Fruit fly (Drosophila melanogaster) whole organism, embryonic: ENCODE data around the gene Obp93a.

ENCODE experiments used
- Atf6 ChIP-seq: fragments of 200-800 bp; sonication (Bioruptor generic); IDR thresholded peaks from 2 replicates; pipeline ENCODE4 v1.3.6; 2022; ENCODE audit warnings: missing biosample characterization, missing genetic modification characterization
- Bdp1 ChIP-seq: fragments of 200-800 bp; sonication (Bioruptor generic); optimal IDR thresholded peaks from 3 replicates; lab custom pipeline; 2016; ENCODE audit warnings: missing biosample characterization, missing genetic modification characterization
- CG10654 ChIP-seq: fragments of 200-800 bp; sonication (Bioruptor generic); optimal IDR thresholded peaks from 2 replicates; lab custom pipeline; 2016; ENCODE audit warnings: missing biosample characterization, missing genetic modification characterization
- CG11560 ChIP-seq: fragments of 200-800 bp; sonication (Bioruptor generic); IDR thresholded peaks from 3 replicates; pipeline ENCODE4 v1.3.6; 2022; ENCODE audit warnings: missing biosample characterization, missing genetic modification characterization
- CG12071 ChIP-seq: fragments of 200-800 bp; sonication (Bioruptor generic); optimal IDR thresholded peaks from 3 replicates; lab custom pipeline; 2018; ENCODE audit warnings: missing biosample characterization, mild to moderate bottlenecking, missing genetic modification characterization
- CG1233 ChIP-seq: fragments of 200-800 bp; sonication (Bioruptor generic); optimal IDR thresholded peaks from 4 replicates; lab custom pipeline; 2018; ENCODE audit warnings: missing biosample characterization, mild to moderate bottlenecking, missing genetic modification characterization
- CG13123 ChIP-seq: fragments of 200-800 bp; sonication (Bioruptor generic); optimal IDR thresholded peaks from 2 replicates; lab custom pipeline; 2016; ENCODE audit warnings: missing biosample characterization, missing genetic modification characterization
- CG13775 ChIP-seq: fragments of 200-800 bp; sonication (Bioruptor generic); optimal IDR thresholded peaks from 3 replicates; lab custom pipeline; 2017; ENCODE audit warnings: missing biosample characterization, mild to moderate bottlenecking, missing genetic modification characterization
- CG15011 ChIP-seq: fragments of 200-800 bp; sonication (Bioruptor generic); optimal IDR thresholded peaks from 3 replicates; lab custom pipeline; 2018; ENCODE audit warnings: missing biosample characterization, mild to moderate bottlenecking, missing genetic modification characterization
- CG15514 ChIP-seq: fragments of 200-800 bp; sonication (Bioruptor generic); optimal IDR thresholded peaks from 3 replicates; lab custom pipeline; 2017; ENCODE audit warnings: missing biosample characterization, missing genetic modification characterization, mild to moderate bottlenecking, moderate library complexity, missing genetic modification reagents
- CG16779 ChIP-seq: fragments of 200-800 bp; sonication (Bioruptor generic); IDR thresholded peaks from 2 replicates; pipeline ENCODE4 v1.3.6; 2022; ENCODE audit warnings: missing biosample characterization, missing genetic modification characterization
- CG18262 ChIP-seq: fragments of 200-800 bp; optimal IDR thresholded peaks from 3 replicates; lab custom pipeline; 2019; ENCODE audit warnings: missing biosample characterization, mild to moderate bottlenecking, missing genetic modification characterization, moderate library complexity
- CG31388 ChIP-seq: fragments of 200-800 bp; sonication (Bioruptor generic); optimal IDR thresholded peaks from 2 replicates; lab custom pipeline; 2016; ENCODE audit warnings: missing biosample characterization, missing genetic modification characterization
- CG32532 ChIP-seq: fragments of 200-800 bp; sonication (Bioruptor generic); IDR thresholded peaks from 2 replicates; pipeline ENCODE4 v1.3.6; 2022; ENCODE audit warnings: missing biosample characterization, missing genetic modification characterization
- CG3726 ChIP-seq: fragments of 200-800 bp; sonication (Bioruptor generic); IDR thresholded peaks from 3 replicates; pipeline ENCODE4, ENCODE4 v1.3.6; 2022; ENCODE audit warnings: missing biosample characterization, missing genetic modification characterization
- CG4730 ChIP-seq: fragments of 200-800 bp; sonication (Bioruptor generic); IDR thresholded peaks from 2 replicates; pipeline ENCODE4 v1.3.6; 2022; ENCODE audit warnings: missing biosample characterization, missing genetic modification characterization
- CG6683 ChIP-seq: fragments of 200-800 bp; sonication (Bioruptor generic); optimal IDR thresholded peaks from 2 replicates; lab custom pipeline; 2017; ENCODE audit warnings: missing biosample characterization, mild to moderate bottlenecking, missing genetic modification characterization, missing genetic modification reagents
- CG8281 ChIP-seq: fragments of 200-800 bp; sonication (Bioruptor generic); optimal IDR thresholded peaks from 2 replicates; lab custom pipeline; 2018; ENCODE audit warnings: missing biosample characterization, mild to moderate bottlenecking, missing genetic modification characterization, moderate library complexity
- D ChIP-seq, 2 experiments: fragments of 200-800 bp in 1 of 2; fragments of >200 bp in 1 of 2; sonication (Bioruptor generic) in 1 of 2; optimal IDR thresholded peaks; 2 replicates in 1 of 2; 3 replicates in 1 of 2; lab custom pipeline; 2017; ENCODE audit warnings: mild to moderate bottlenecking in 1 of 2, missing biosample characterization in 1 of 2, missing genetic modification characterization in 1 of 2, missing genetic modification reagents in 1 of 2
- D19A ChIP-seq: fragments of 200-800 bp; optimal IDR thresholded peaks from 3 replicates; lab custom pipeline; 2019; ENCODE audit warnings: missing biosample characterization, mild to moderate bottlenecking, missing genetic modification characterization, moderate library complexity
- Dip2 ChIP-seq: fragments of 200-800 bp; sonication (Bioruptor generic); IDR thresholded peaks from 2 replicates; pipeline ENCODE4 v1.3.6; 2022; ENCODE audit warnings: missing biosample characterization, missing genetic modification characterization
- Fer1 ChIP-seq: fragments of 200-800 bp; sonication (Bioruptor generic); optimal IDR thresholded peaks from 2 replicates; lab custom pipeline; 2017; ENCODE audit warnings: missing biosample characterization, mild to moderate bottlenecking, missing genetic modification characterization
- H15 ChIP-seq: fragments of 200-800 bp; sonication (Bioruptor generic); IDR thresholded peaks from 3 replicates; pipeline ENCODE4 v1.3.6; 2022; ENCODE audit warnings: missing biosample characterization, missing genetic modification characterization
- Hand ChIP-seq: fragments of 200-800 bp; sonication (Bioruptor generic); optimal IDR thresholded peaks from 2 replicates; lab custom pipeline; 2017; ENCODE audit warnings: mild to moderate bottlenecking, missing biosample characterization, missing genetic modification reagents, missing genetic modification characterization
- Hmx ChIP-seq: fragments of 200-800 bp; sonication (Bioruptor generic); optimal IDR thresholded peaks from 2 replicates; lab custom pipeline; 2016; ENCODE audit warnings: missing biosample characterization, missing genetic modification characterization
- Lpt ChIP-seq: fragments of >200 bp; optimal IDR thresholded peaks from 2 replicates; lab custom pipeline; 2018; ENCODE audit warnings: missing biosample characterization, missing genetic modification characterization
- Mad ChIP-seq: fragments of 200-800 bp; sonication (Bioruptor generic); optimal IDR thresholded peaks from 2 replicates; lab custom pipeline; 2016; ENCODE audit warnings: missing biosample characterization, missing genetic modification characterization
- Spps ChIP-seq: fragments of 200-800 bp; sonication (Bioruptor generic); optimal IDR thresholded peaks from 2 replicates; lab custom pipeline; 2018; ENCODE audit warnings: missing biosample characterization, mild to moderate bottlenecking, missing genetic modification characterization
- Taf1 ChIP-seq: fragments of 200-800 bp; sonication (Bioruptor generic); IDR thresholded peaks from 2 replicates; pipeline ENCODE4 v1.3.6; 2022; ENCODE audit warnings: missing biosample characterization, missing genetic modification characterization
- Tbp ChIP-seq: fragments of >200 bp; optimal IDR thresholded peaks from 2 replicates; lab custom pipeline; 2018; ENCODE audit warnings: missing biosample characterization, missing genetic modification characterization
- YL-1 ChIP-seq: fragments of 200-800 bp; sonication (Bioruptor generic); optimal IDR thresholded peaks from 3 replicates; lab custom pipeline; 2017; ENCODE audit warnings: missing biosample characterization, mild to moderate bottlenecking, missing genetic modification characterization
- ap ChIP-seq: fragments of 200-800 bp; sonication (Bioruptor generic); IDR thresholded peaks from 2 replicates; pipeline ENCODE4 v1.3.6; 2022; ENCODE audit warnings: missing biosample characterization, missing genetic modification characterization
- ato ChIP-seq: fragments of 200-800 bp; sonication (Bioruptor generic); IDR thresholded peaks from 2 replicates; pipeline ENCODE4 v1.3.6; 2022; ENCODE audit warnings: missing biosample characterization, missing genetic modification characterization; ENCODE audit not compliant: partially characterized antibody
- bigmax ChIP-seq: fragments of 200-800 bp; sonication (Bioruptor generic); optimal IDR thresholded peaks from 2 replicates; lab custom pipeline; 2018; ENCODE audit warnings: missing biosample characterization, mild to moderate bottlenecking, missing genetic modification characterization
- caup ChIP-seq: fragments of 200-800 bp; sonication (Bioruptor generic); optimal IDR thresholded peaks from 3 replicates; lab custom pipeline; 2017; ENCODE audit warnings: missing biosample characterization, mild to moderate bottlenecking, missing genetic modification characterization, moderate library complexity; ENCODE audit not compliant: severe bottlenecking
- chm ChIP-seq: fragments of 200-800 bp; sonication (Bioruptor generic); IDR thresholded peaks from 2 replicates; pipeline ENCODE4 v1.3.6; 2022; ENCODE audit warnings: missing biosample characterization, missing genetic modification characterization
- dati ChIP-seq: fragments of 200-800 bp; sonication (Bioruptor generic); IDR thresholded peaks from 2 replicates; pipeline ENCODE4 v1.3.6; 2022; ENCODE audit warnings: missing biosample characterization, missing genetic modification characterization
- fd102C ChIP-seq: fragments of 200-800 bp; sonication (Bioruptor generic); optimal IDR thresholded peaks from 2 replicates; lab custom pipeline; 2018; ENCODE audit warnings: missing biosample characterization, mild to moderate bottlenecking, missing genetic modification characterization, moderate library complexity
- hth ChIP-seq: fragments of >200 bp; optimal IDR thresholded peaks from 2 replicates; lab custom pipeline; 2017; ENCODE audit warnings: inconsistent platforms
- oc ChIP-seq: fragments of 200-800 bp; sonication (Bioruptor generic); optimal IDR thresholded peaks from 2 replicates; lab custom pipeline; 2018; ENCODE audit warnings: missing biosample characterization, mild to moderate bottlenecking, missing genetic modification characterization, moderate library complexity
- pan ChIP-seq, 4 experiments: fragments of >200 bp in 3 of 4; fragments of 200-800 bp in 1 of 4; sonication (Bioruptor generic) in 1 of 4; optimal IDR thresholded peaks in 3 of 4; IDR thresholded peaks in 1 of 4; 2 replicates each; pipeline versions ENCODE4 v1.3.6 to Lab custom; 2017 to 2022; ENCODE audit warnings: missing biosample characterization in 2 of 4, missing genetic modification characterization in 2 of 4, mixed read lengths in 1 of 4
- pb ChIP-seq: fragments of 200-800 bp; sonication (Bioruptor generic); optimal IDR thresholded peaks from 3 replicates; lab custom pipeline; 2016; ENCODE audit warnings: missing biosample characterization, missing genetic modification characterization
- prd ChIP-seq, 3 experiments: fragments of >200 bp in 2 of 3; fragments of 200-800 bp in 1 of 3; sonication (Bioruptor generic) in 1 of 3; optimal IDR thresholded peaks in 2 of 3; IDR thresholded peaks in 1 of 3; 2 replicates in 2 of 3; 3 replicates in 1 of 3; pipeline versions ENCODE4 v1.3.6 to Lab custom; 2017 to 2022; ENCODE audit warnings: missing biosample characterization in 1 of 3, missing genetic modification characterization in 1 of 3
- pum ChIP-seq: fragments of 200-800 bp; sonication (Bioruptor generic); optimal IDR thresholded peaks from 2 replicates; lab custom pipeline; 2016; ENCODE audit warnings: missing biosample characterization, missing genetic modification characterization
- ranshi ChIP-seq: fragments of 200-800 bp; sonication (Bioruptor generic); IDR thresholded peaks from 2 replicates; pipeline ENCODE4 v1.3.6; 2022; ENCODE audit warnings: missing biosample characterization, missing genetic modification characterization
- sisA ChIP-seq: fragments of 200-800 bp; sonication (Bioruptor generic); IDR thresholded peaks from 2 replicates; pipeline ENCODE4 v1.3.6; 2022; ENCODE audit warnings: missing biosample characterization, missing genetic modification characterization
- slp2 ChIP-seq: fragments of 200-800 bp; sonication (Bioruptor generic); optimal IDR thresholded peaks from 2 replicates; lab custom pipeline; 2016; ENCODE audit warnings: missing biosample characterization, missing genetic modification characterization
- tap ChIP-seq: fragments of 200-800 bp; optimal IDR thresholded peaks from 3 replicates; lab custom pipeline; 2019; ENCODE audit warnings: missing biosample characterization, mild to moderate bottlenecking, missing genetic modification characterization, moderate library complexity
- wek ChIP-seq: fragments of 200-800 bp; sonication (Bioruptor generic); optimal IDR thresholded peaks from 3 replicates; lab custom pipeline; 2018; ENCODE audit warnings: missing biosample characterization, mild to moderate bottlenecking, missing genetic modification characterization, moderate library complexity
- z ChIP-seq: fragments of 200-800 bp; sonication (Bioruptor generic); IDR thresholded peaks from 3 replicates; pipeline ENCODE4 v1.3.6; 2022; ENCODE audit warnings: missing biosample characterization, missing genetic modification characterization
- zen2 ChIP-seq: fragments of 200-800 bp; sonication (Bioruptor generic); IDR thresholded peaks from 3 replicates; pipeline ENCODE4 v1.3.6; 2022; ENCODE audit warnings: missing biosample characterization, missing genetic modification characterization; ENCODE audit not compliant: partially characterized antibody

The Obp93a gene

DNA sequence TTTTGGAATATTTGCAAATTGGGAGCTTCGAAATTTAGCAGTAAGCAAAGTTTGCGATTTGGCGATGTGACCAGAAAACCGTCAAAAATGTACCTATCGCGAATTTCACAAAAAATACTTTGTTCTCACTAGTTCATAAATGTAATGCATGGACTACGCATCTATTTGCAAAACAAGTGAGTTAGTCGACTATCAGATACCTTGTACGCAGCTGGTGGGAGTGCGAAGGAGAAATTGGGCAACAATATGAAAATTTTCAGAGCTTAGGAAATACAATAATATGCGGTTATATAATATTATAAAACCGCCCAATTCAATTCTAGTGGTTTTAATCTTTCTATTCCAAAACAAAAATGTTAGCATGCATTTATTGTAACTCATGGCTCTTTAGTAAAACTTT, 10.7 kb downstream of the Obp93a start, which contains the start of gene Bdbt (continued):
- TF ChIP-seq prd (optimal IDR thresholded peaks at IDR 0.05; lab: Kevin White, UChicago): no peak
- peak; percentile 14; the same call in 1 of the 3 replicates for TF ChIP-seq prd (GFP tag; IDR thresholded peaks at IDR 0.05; lab: Robert Waterston, UW)
- TF ChIP-seq wek (GFP tag; lab: Kevin White, UChicago): no peak
- TF ChIP-seq z (GFP tag; lab: Robert Waterston, UW): no peak
- no peak for TF ChIP-seq CG31388 (GFP tag; lab: Kevin White, UChicago)
- TF ChIP-seq Hmx: no peak
- no peak for TF ChIP-seq YL-1 (GFP tag; lab: Kevin White, UChicago)
- no peak for TF ChIP-seq Hand (GFP tag; lab: Kevin White, UChicago)
- TF ChIP-seq CG1233 (GFP tag; lab: Kevin White, UChicago): peak; percentile 21
- TF ChIP-seq Mad (GFP tag; lab: Kevin White, UChicago): no peak
- no peak for TF ChIP-seq CG16779 (GFP tag; lab: Robert Waterston, UW)
- peak; percentile 81 for TF ChIP-seq ato (GFP tag; lab: Robert Waterston, UW)
- no peak for TF ChIP-seq Lpt (GFP tag; lab: Kevin White, UChicago)
- no peak for TF ChIP-seq CG4730 (GFP tag; lab: Robert Waterston, UW)
- no peak for TF ChIP-seq CG13775 (GFP tag; lab: Kevin White, UChicago)
- TF ChIP-seq CG3726 (GFP tag; lab: Robert Waterston, UW): no peak
- TF ChIP-seq pan (optimal IDR thresholded peaks at IDR 0.05; lab: Kevin White, UChicago): no peak
- no peak for TF ChIP-seq pan (GFP tag; optimal IDR thresholded peaks at IDR 0.05 in 1 of 2, IDR thresholded peaks at IDR 0.05 in 1 of 2)
- TF ChIP-seq bigmax (GFP tag; lab: Kevin White, UChicago): no peak
- no peak for TF ChIP-seq CG13123 (GFP tag; lab: Kevin White, UChicago)
- no peak for TF ChIP-seq dati (GFP tag; lab: Robert Waterston, UW)
- TF ChIP-seq fd102C: no peak
- TF ChIP-seq CG32532 (GFP tag; lab: Robert Waterston, UW): peak; percentile 59
- TF ChIP-seq pb: no peak
- no peak for TF ChIP-seq CG18262 (tag; lab: Kevin White, UChicago)
- no peak for TF ChIP-seq CG12071 (GFP tag; lab: Kevin White, UChicago)
- no peak for TF ChIP-seq Atf6 (GFP tag; lab: Robert Waterston, UW)
- TF ChIP-seq Spps (tag; lab: Kevin White, UChicago): no peak
- TF ChIP-seq tap (tag; lab: Kevin White, UChicago): no peak
- TF ChIP-seq sisA (GFP tag; lab: Robert Waterston, UW): no peak
- TF ChIP-seq D (optimal IDR thresholded peaks at IDR 0.05; lab: Kevin White, UChicago): no peak
- no peak for TF ChIP-seq D (GFP tag; optimal IDR thresholded peaks at IDR 0.05; lab: Kevin White, UChicago)
- TF ChIP-seq Fer1 (GFP tag; lab: Kevin White, UChicago): no peak
- TF ChIP-seq D19A (tag; lab: Kevin White, UChicago): no peak
- TF ChIP-seq hth (lab: Kevin White, UChicago): no peak
- TF ChIP-seq slp2 (GFP tag; lab: Kevin White, UChicago): no peak
- TF ChIP-seq CG11560 (tag; lab: Robert Waterston, UW): no peak
- TF ChIP-seq ranshi (GFP tag; lab: Robert Waterston, UW): 0 out of 2 replicates have a peak, but pooled peaks have one; percentile 18
- TF ChIP-seq CG15514 (GFP tag; lab: Kevin White, UChicago): peak; percentile 81
- no peak for TF ChIP-seq H15 (GFP tag; lab: Robert Waterston, UW)
- TF ChIP-seq ap (GFP tag; lab: Robert Waterston, UW): 0 out of 2 replicates have a peak, but pooled peaks have one; percentile 21
- peak; percentile 4 for TF ChIP-seq pum
- TF ChIP-seq CG8281 (tag; lab: Kevin White, UChicago): no peak
- TF ChIP-seq zen2: peak; percentile 63
- TF ChIP-seq CG6683 (GFP tag; lab: Kevin White, UChicago): no peak
- no peak for TF ChIP-seq chm (GFP tag; lab: Robert Waterston, UW)
- TF ChIP-seq Dip2: no peak
- TF ChIP-seq Bdp1: no peak
- TF ChIP-seq Tbp (GFP tag; lab: Kevin White, UChicago): no peak
- TF ChIP-seq Taf1 (GFP tag; lab: Robert Waterston, UW): no peak
- TF ChIP-seq caup: no peak
- TF ChIP-seq oc (tag; lab: Kevin White, UChicago): no peak
- peak; percentile 11 for TF ChIP-seq CG10654 (GFP tag; lab: Kevin White, UChicago)
- no peak for TF ChIP-seq CG15011 (GFP tag; lab: Kevin White, UChicago)
